Fruit fly (Drosophila melanogaster): Measurements from ENCODE around the gene CG10301.

CG10301 gene

dm6 chr3R:23723381-23724034 lies 13.6 kb downstream of the CG10301 start:
- TF ChIP-seq noc (tag; optimal IDR thresholded peaks at IDR 0.05) = no peak

- peak; percentile 90 for TF ChIP-seq noc (tag; optimal IDR thresholded peaks at IDR 0.05)
Measured at dm6 chr3R:23724843-23725506, 15.0 kb downstream of the CG10301 start.

- TF ChIP-seq noc (tag; optimal IDR thresholded peaks at IDR 0.05) = peak; percentile 61
Measured at dm6 chr3R:23725711-23726349, 15.9 kb downstream of the CG10301 start.

- TF ChIP-seq noc (tag; optimal IDR thresholded peaks at IDR 0.05) = peak; percentile 98
Measured at dm6 chr3R:23726740-23727139, 16.8 kb downstream of the CG10301 start.

dm6 chr3R:23727657-23728056 lies 17.7 kb downstream of the CG10301 start:
- peak; percentile 69 for TF ChIP-seq noc (tag; optimal IDR thresholded peaks at IDR 0.05)

- no peak for TF ChIP-seq noc (tag; optimal IDR thresholded peaks at IDR 0.05)
Measured at dm6 chr3R:23728086-23728485, 18.1 kb downstream of the CG10301 start.

dm6 chr3R:23729066-23729465 lies 19.1 kb downstream of the CG10301 start:
- TF ChIP-seq noc (tag; optimal IDR thresholded peaks at IDR 0.05) = peak; percentile 78

- TF ChIP-seq noc (tag; optimal IDR thresholded peaks at IDR 0.05) = no peak
Measured at dm6 chr3R:23729632-23730471, 19.9 kb downstream of the CG10301 start.

- no peak for TF ChIP-seq noc (tag; optimal IDR thresholded peaks at IDR 0.05)
Measured at dm6 chr3R:23730472-23730801, 20.5 kb downstream of the CG10301 start.

- no peak for TF ChIP-seq noc (tag; optimal IDR thresholded peaks at IDR 0.05)
Measured at dm6 chr3R:23732533-23732932, 22.6 kb downstream of the CG10301 start.

dm6 chr3R:23732990-23733512 lies 23.1 kb downstream of the CG10301 start, which contains the start of the genes Hmgcr and Rpn9:
Gene Hmgcr, plus strand, starts transcription at chr3R:23733324.
Gene Rpn9, minus strand, starts transcription at chr3R:23733462.
- TF ChIP-seq noc (tag; optimal IDR thresholded peaks at IDR 0.05) = no peak

dm6 chr3R:23733771-23734170 lies 23.8 kb downstream of the CG10301 start:
- no peak for TF ChIP-seq noc (tag; optimal IDR thresholded peaks at IDR 0.05)

dm6 chr3R:23734573-23735404 lies 24.8 kb downstream of the CG10301 start:
- no peak for TF ChIP-seq noc (tag; optimal IDR thresholded peaks at IDR 0.05)

- TF ChIP-seq noc (tag; optimal IDR thresholded peaks at IDR 0.05) = no peak
Measured at dm6 chr3R:23735648-23736047, 25.7 kb downstream of the CG10301 start.

- TF ChIP-seq noc (tag; optimal IDR thresholded peaks at IDR 0.05) = no peak
Measured at dm6 chr3R:23736365-23736764, 26.4 kb downstream of the CG10301 start.

Data from whole organism, larva.